Worm (Caenorhabditis elegans): Measurements from ENCODE around the gene F33H12.1.

The F33H12.1 gene

ce11 chrII:2564899-2565298 lies 35.4 kb upstream of the F33H12.1 start, which contains the start of gene usp-39:
TSS of gene usp-39 (plus strand) at chrII:2565275.
- TF ChIP-seq madf-6 (GFP tag; IDR thresholded peaks at IDR 0.05) (peak; percentile 74), F23B12.7 (tag; optimal IDR thresholded peaks at IDR 0.05; ENCODE audit: insufficient read depth) (peak; percentile 88), C06A6.2 (GFP tag; conservative IDR thresholded peaks at IDR 0.05) (no peak), rcor-1 (GFP tag; IDR thresholded peaks at IDR 0.05) (peak; percentile 69), zim-3 (tag; optimal IDR thresholded peaks at IDR 0.05) (no peak), tbp1 (GFP tag; optimal IDR thresholded peaks at IDR 0.05) (no peak), snpc-1.1 (tag; optimal IDR thresholded peaks at IDR 0.05; ENCODE audit: insufficient read depth) (peak; percentile 45), ceh-91 (GFP tag; IDR thresholded peaks at IDR 0.05) (no peak), madf-10 (tag; optimal IDR thresholded peaks at IDR 0.05) (no peak), rec-8 (tag; optimal IDR thresholded peaks at IDR 0.05) (no peak), D2030.7 (GFP tag; IDR thresholded peaks at IDR 0.05) (peak; percentile 60), lir-1 (GFP tag; conservative IDR thresholded peaks at IDR 0.05) (peak; percentile 46; the same call in 1 of the 2 replicates), hlh-26 (GFP tag; conservative IDR thresholded peaks at IDR 0.05) (no peak), ztf-3 (GFP tag; optimal IDR thresholded peaks at IDR 0.05) (no peak), nhr-120 (GFP tag; IDR thresholded peaks at IDR 0.05) (no peak), madf-3 (GFP tag; IDR thresholded peaks at IDR 0.05) (no peak), die-1 (tag; optimal IDR thresholded peaks at IDR 0.05) (no peak), cebp-1 (GFP tag; IDR thresholded peaks at IDR 0.05) (no peak), cebp-1 (tag; optimal IDR thresholded peaks at IDR 0.05) (peak; percentile 66), F22D6.2 (tag; optimal IDR thresholded peaks at IDR 0.05) (no peak), aptf-2 (GFP tag; conservative IDR thresholded peaks at IDR 0.05) (no peak), C17E4.6 (GFP tag; IDR thresholded peaks at IDR 0.05) (no peak), attf-3 (GFP tag; conservative IDR thresholded peaks at IDR 0.05) (no peak), Y79H2A.3 (GFP tag; conservative IDR thresholded peaks at IDR 0.05) (no peak), lin-26 (GFP tag; IDR thresholded peaks at IDR 0.05) (no peak), ztf-6 (GFP tag; IDR thresholded peaks at IDR 0.05) (no peak), fkh-3 (tag; optimal IDR thresholded peaks at IDR 0.05) (no peak), B0019.2 (GFP tag; conservative IDR thresholded peaks at IDR 0.05) (no peak), ztf-25 (GFP tag; IDR thresholded peaks at IDR 0.05) (no peak), tbx-9 (tag; optimal IDR thresholded peaks at IDR 0.05; ENCODE audit: borderline replicate concordance) (no peak), egl-18 (GFP tag; IDR thresholded peaks at IDR 0.05) (no peak), F57C9.4 (tag; optimal IDR thresholded peaks at IDR 0.05) (no peak), hmg-1.2 (GFP tag; IDR thresholded peaks at IDR 0.05) (no peak; the same call in none of the 2 replicates), lsy-27 (tag; optimal IDR thresholded peaks at IDR 0.05; ENCODE audit: borderline replicate concordance, insufficient read depth) (no peak), aptf-3 (GFP tag; IDR thresholded peaks at IDR 0.05) (no peak), sptf-2 (GFP tag; optimal IDR thresholded peaks at IDR 0.05) (no peak), madf-8 (GFP tag; conservative IDR thresholded peaks at IDR 0.05) (peak; percentile 43), lin-35 (GFP tag; optimal IDR thresholded peaks at IDR 0.05) (peak in 1 of 3 experiments; percentile 89), ztf-28 (GFP tag; IDR thresholded peaks at IDR 0.05) (0 out of 2 replicates have a peak, but pooled peaks have one; percentile 29), B0336.3 (GFP tag; IDR thresholded peaks at IDR 0.05) (0 out of 2 replicates have a peak, but pooled peaks have one; percentile 57), F37B4.10 (GFP tag; IDR thresholded peaks at IDR 0.05) (no peak), K12H6.12 (tag; optimal IDR thresholded peaks at IDR 0.05) (no peak), nhr-80 (tag; optimal IDR thresholded peaks at IDR 0.05) (no peak), nfya-2 (GFP tag; IDR thresholded peaks at IDR 0.05) (no peak), ztf-22 (GFP tag; optimal IDR thresholded peaks at IDR 0.05) (no peak), snpc-3.4 (tag; optimal IDR thresholded peaks at IDR 0.05) (peak; percentile 59), nhr-90 (tag; optimal IDR thresholded peaks at IDR 0.05) (no peak), dpff-1 (tag; optimal IDR thresholded peaks at IDR 0.05) (no peak), lag-1 (GFP tag; IDR thresholded peaks at IDR 0.05) (no peak)
